Worm (Caenorhabditis elegans) whole organism, mixed stage, embryonic: ENCODE data around the gene T23F2.5.

Source experiments
- M03D4.4 ChIP-seq: sonication (generic microtip); optimal IDR thresholded peaks from 2 replicates; lab custom pipeline; 2017; ENCODE audit warnings: mild to moderate bottlenecking, missing genetic modification characterization, missing compliant biosample characterization
- bed-3 ChIP-seq: fragments of 200-800 bp; sonication (Bioruptor generic); optimal IDR thresholded peaks from 3 replicates; lab custom pipeline; 2018; ENCODE audit warnings: mild to moderate bottlenecking, missing genetic modification characterization, moderate library complexity, missing compliant biosample characterization
- blmp-1 ChIP-seq: fragments of 150-350 bp; optimal IDR thresholded peaks from 2 replicates; lab custom pipeline; 2014; ENCODE audit warnings: missing biosample characterization, missing genetic modification characterization
- ceh-39 ChIP-seq: fragments of 150-350 bp; optimal IDR thresholded peaks from 2 replicates; lab custom pipeline; 2014; ENCODE audit warnings: missing biosample characterization, missing genetic modification characterization
- ceh-43 ChIP-seq: fragments of 200-800 bp; sonication (Bioruptor generic); optimal IDR thresholded peaks from 2 replicates; lab custom pipeline; 2018; ENCODE audit warnings: mild to moderate bottlenecking, missing genetic modification characterization, moderate library complexity, missing compliant biosample characterization
- ceh-83 ChIP-seq: fragments of 200-800 bp; sonication (Bioruptor generic); optimal IDR thresholded peaks from 2 replicates; lab custom pipeline; 2018; ENCODE audit warnings: mild to moderate bottlenecking, missing genetic modification characterization, missing compliant biosample characterization
- ces-1 ChIP-seq: fragments of 150-350 bp; optimal IDR thresholded peaks from 2 replicates; lab custom pipeline; 2014; ENCODE audit warnings: missing biosample characterization, missing genetic modification reagents, missing genetic modification characterization
- cnd-1 ChIP-seq: fragments of 200-800 bp; sonication (Bioruptor generic); optimal IDR thresholded peaks from 2 replicates; lab custom pipeline; 2018; ENCODE audit warnings: mild to moderate bottlenecking, missing genetic modification characterization, missing compliant biosample characterization
- drap-1 ChIP-seq: fragments of 200-800 bp; sonication (Bioruptor generic); optimal IDR thresholded peaks from 3 replicates; lab custom pipeline; 2018; ENCODE audit warnings: mild to moderate bottlenecking, missing genetic modification characterization, missing compliant biosample characterization
- elt-1 ChIP-seq: sonication (generic microtip); optimal IDR thresholded peaks from 2 replicates; lab custom pipeline; 2017; ENCODE audit warnings: missing genetic modification characterization, mild to moderate bottlenecking, missing compliant biosample characterization, antibody characterized with exemption, moderate library complexity, borderline replicate concordance; ENCODE audit not compliant: insufficient read depth
- elt-3 ChIP-seq: fragments of 150-350 bp; optimal IDR thresholded peaks from 2 replicates; lab custom pipeline; 2014; ENCODE audit warnings: missing biosample characterization, missing genetic modification characterization
- flh-1 ChIP-seq: fragments of 200-800 bp; sonication (Bioruptor generic); optimal IDR thresholded peaks from 2 replicates; lab custom pipeline; 2018; ENCODE audit warnings: mild to moderate bottlenecking, missing genetic modification characterization, moderate library complexity, missing compliant biosample characterization
- ham-2 ChIP-seq: fragments of 200-800 bp; sonication (Bioruptor generic); optimal IDR thresholded peaks from 2 replicates; lab custom pipeline; 2018; ENCODE audit warnings: mild to moderate bottlenecking, missing genetic modification characterization, missing compliant biosample characterization
- hlh-1 ChIP-seq: fragments of 150-350 bp; optimal IDR thresholded peaks from 2 replicates; lab custom pipeline; 2014; ENCODE audit warnings: missing biosample characterization, missing genetic modification reagents, missing genetic modification characterization
- lin-13 ChIP-seq: fragments of 150-350 bp; optimal IDR thresholded peaks from 2 replicates; lab custom pipeline; 2014; ENCODE audit warnings: missing biosample characterization, missing genetic modification characterization
- lin-32 ChIP-seq: fragments of 200-800 bp; sonication (Bioruptor generic); optimal IDR thresholded peaks from 2 replicates; lab custom pipeline; 2018; ENCODE audit warnings: mild to moderate bottlenecking, missing genetic modification characterization, missing compliant biosample characterization
- lsy-2 ChIP-seq: fragments of 150-350 bp; optimal IDR thresholded peaks from 2 replicates; lab custom pipeline; 2014; ENCODE audit warnings: missing biosample characterization, missing genetic modification characterization
- mab-5 ChIP-seq: fragments of 150-350 bp; optimal IDR thresholded peaks from 2 replicates; lab custom pipeline; 2014; ENCODE audit warnings: missing biosample characterization, missing genetic modification characterization
- mep-1 ChIP-seq: fragments of 150-350 bp; optimal IDR thresholded peaks from 2 replicates; lab custom pipeline; 2017; ENCODE audit warnings: missing biosample characterization, missing genetic modification reagents, missing genetic modification characterization, inconsistent platforms
- mls-2 ChIP-seq: sonication (generic microtip); optimal IDR thresholded peaks from 2 replicates; lab custom pipeline; 2016; ENCODE audit warnings: mild to moderate bottlenecking, missing genetic modification characterization, moderate library complexity, missing compliant biosample characterization
- nhr-12 ChIP-seq: fragments of 150-350 bp; optimal IDR thresholded peaks from 2 replicates; lab custom pipeline; 2014; ENCODE audit warnings: missing biosample characterization, missing genetic modification characterization
- nhr-2 ChIP-seq: fragments of 150-350 bp; optimal IDR thresholded peaks from 2 replicates; lab custom pipeline; 2014; ENCODE audit warnings: missing biosample characterization, missing genetic modification characterization
- nhr-237 ChIP-seq: fragments of 150-350 bp; optimal IDR thresholded peaks from 2 replicates; lab custom pipeline; 2014; ENCODE audit warnings: missing biosample characterization, missing genetic modification characterization
- nhr-28 ChIP-seq: fragments of 150-350 bp; optimal IDR thresholded peaks from 2 replicates; lab custom pipeline; 2014; ENCODE audit warnings: missing biosample characterization, missing genetic modification characterization
- nhr-76 ChIP-seq: sonication (generic microtip); optimal IDR thresholded peaks from 2 replicates; lab custom pipeline; 2017; ENCODE audit warnings: missing biosample characterization, missing genetic modification characterization
- pha-4 ChIP-seq: fragments of 150-350 bp; optimal IDR thresholded peaks from 2 replicates; lab custom pipeline; 2018; ENCODE audit warnings: missing biosample characterization, missing genetic modification reagents, missing genetic modification characterization
- sem-2 ChIP-seq: fragments of 200-800 bp; sonication (Bioruptor generic); optimal IDR thresholded peaks from 2 replicates; lab custom pipeline; 2018; ENCODE audit warnings: mild to moderate bottlenecking, missing genetic modification characterization, missing compliant biosample characterization
- snpc-4 ChIP-seq: fragments of 150-350 bp; optimal IDR thresholded peaks from 2 replicates; lab custom pipeline; 2014; ENCODE audit warnings: missing biosample characterization, missing genetic modification characterization
- sptf-1 ChIP-seq: sonication (generic microtip); optimal IDR thresholded peaks from 2 replicates; lab custom pipeline; 2017; ENCODE audit warnings: mild to moderate bottlenecking, missing genetic modification characterization, moderate library complexity, missing compliant biosample characterization
- tbx-8 ChIP-seq: fragments of 200-800 bp; sonication (Bioruptor generic); optimal IDR thresholded peaks from 2 replicates; lab custom pipeline; 2018; ENCODE audit warnings: mild to moderate bottlenecking, missing genetic modification characterization, moderate library complexity, missing compliant biosample characterization
- unc-120 ChIP-seq: sonication (generic microtip); optimal IDR thresholded peaks from 2 replicates; lab custom pipeline; 2017; ENCODE audit warnings: missing genetic modification characterization, missing compliant biosample characterization; ENCODE audit not compliant: poor library complexity, severe bottlenecking
- unc-39 ChIP-seq: fragments of 150-350 bp; optimal IDR thresholded peaks from 2 replicates; lab custom pipeline; 2014; ENCODE audit warnings: missing biosample characterization, missing genetic modification characterization
- unc-62 ChIP-seq: fragments of 150-350 bp; optimal IDR thresholded peaks from 2 replicates; lab custom pipeline; 2014; ENCODE audit warnings: missing biosample characterization, missing genetic modification reagents, missing genetic modification characterization
- zip-8 ChIP-seq: fragments of 150-350 bp; optimal IDR thresholded peaks from 2 replicates; lab custom pipeline; 2014; ENCODE audit warnings: missing biosample characterization, missing genetic modification characterization
- ztf-11 ChIP-seq: fragments of 150-350 bp; optimal IDR thresholded peaks from 2 replicates; lab custom pipeline; 2014; ENCODE audit warnings: missing biosample characterization, missing genetic modification characterization

T23F2.5 gene

DNA sequence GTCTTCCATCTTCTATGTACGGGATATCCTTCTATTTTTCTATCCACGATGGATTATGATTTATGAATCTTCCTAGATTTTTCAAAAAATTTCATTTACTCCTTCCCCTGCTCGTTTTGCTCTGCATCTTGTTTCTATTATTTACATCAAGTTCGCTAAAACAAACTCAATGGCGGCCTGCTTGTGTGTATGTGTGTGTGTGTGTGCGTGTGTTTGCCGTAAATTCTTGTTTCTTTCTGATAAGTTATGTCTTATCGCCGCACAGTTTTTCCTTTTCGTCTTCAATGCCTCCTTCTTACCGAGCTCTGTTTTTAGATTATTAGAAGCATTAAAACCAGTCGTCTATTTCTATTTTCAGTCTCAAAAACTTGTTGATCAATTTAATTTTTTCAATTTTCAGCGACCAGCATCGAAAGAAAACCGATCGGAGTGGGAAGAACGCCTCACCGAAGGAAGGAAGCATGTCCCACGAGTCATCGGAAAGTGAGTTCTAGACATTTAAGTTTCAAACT is 37.6 kb downstream of the T23F2.5 start, which contains the start of gene dlg-1:
Gene dlg-1, plus strand, starts transcription at position 401 of the 512 bp plus-strand sequence.
- TF ChIP-seq ces-1 (GFP tag; lab: Kevin White, UChicago) (no peak), nhr-237 (tag; lab: Kevin White, UChicago) (no peak), unc-39 (tag; lab: Kevin White, UChicago) (no peak), pha-4 (tag; lab: Kevin White, UChicago) (peak; percentile 9), ham-2 (GFP tag; lab: Kevin White, UChicago) (no peak), ceh-43 (GFP tag; lab: Kevin White, UChicago) (no peak)

DNA sequence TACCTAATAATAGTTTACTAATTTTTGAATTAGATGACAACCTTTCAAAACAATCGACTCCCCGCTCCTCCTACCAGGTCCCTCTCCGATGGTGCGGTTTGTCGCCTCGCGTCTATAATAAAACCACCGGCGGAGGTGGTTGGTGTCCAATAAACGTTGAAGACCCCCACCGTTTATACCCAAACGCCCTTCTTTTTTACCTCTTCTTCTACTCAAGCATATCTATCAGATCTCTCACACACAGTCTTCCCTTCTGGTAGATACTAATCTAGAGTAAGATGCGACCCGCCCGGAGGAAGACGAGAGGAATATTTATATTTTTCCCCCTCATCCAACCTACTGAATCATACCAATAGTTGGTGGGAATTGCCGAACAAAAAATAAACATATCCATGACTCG is 38.1 kb downstream of the T23F2.5 start:
- TF ChIP-seq ceh-83 (GFP tag; lab: Kevin White, UChicago) (no peak), elt-3 (no peak), bed-3 (GFP tag; lab: Kevin White, UChicago) (no peak), snpc-4 (tag; lab: Kevin White, UChicago) (no peak), unc-62 (GFP tag; lab: Kevin White, UChicago) (no peak), elt-1 (tag; lab: Kevin White, UChicago) (peak; percentile 39)

DNA sequence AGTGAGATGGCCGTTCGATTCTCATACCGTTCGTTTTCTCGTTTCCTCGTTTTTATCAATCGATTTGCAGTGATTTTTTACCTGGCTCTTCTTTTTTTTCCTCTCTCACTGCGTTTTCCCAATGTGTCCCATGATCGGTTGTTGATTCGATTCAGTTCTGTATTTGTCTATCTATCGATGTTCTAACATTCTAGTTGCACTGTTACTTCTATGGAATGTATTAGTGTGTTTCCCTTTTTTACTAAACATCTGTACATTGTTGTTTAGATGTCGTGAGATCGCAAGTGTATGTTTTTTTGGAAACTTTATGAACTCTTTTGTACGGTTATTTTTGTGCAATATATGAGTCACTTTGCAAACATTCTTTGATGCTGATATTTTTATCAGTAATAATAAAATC is 39.4 kb downstream of the T23F2.5 start:
- no peak for TF ChIP-seq lsy-2 (tag; lab: Kevin White, UChicago)

DNA sequence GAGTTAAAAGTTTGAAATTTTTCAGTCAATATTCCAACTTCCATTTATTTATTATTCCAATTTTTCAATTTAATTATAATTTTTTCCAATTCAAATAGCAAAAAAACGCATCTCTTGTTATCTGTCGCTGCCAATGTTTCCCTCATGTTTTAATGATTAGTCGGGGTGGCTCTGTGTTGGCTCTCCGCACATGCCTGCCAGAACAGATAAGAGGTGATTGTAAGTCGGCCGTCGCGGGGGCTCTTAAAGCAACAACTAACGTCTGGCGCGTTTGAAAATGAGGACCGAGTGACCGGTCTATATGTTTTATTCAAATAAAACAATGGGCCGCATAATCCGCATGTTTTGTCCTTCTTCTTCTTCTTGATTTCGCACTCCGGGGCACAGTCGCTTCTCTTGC is 40.6 kb downstream of the T23F2.5 start:
- no peak for TF ChIP-seq ceh-39 (tag; lab: Kevin White, UChicago)
- no peak for TF ChIP-seq mep-1 (tag; lab: Kevin White, UChicago)
- no peak for TF ChIP-seq nhr-28 (tag; lab: Kevin White, UChicago)
- TF ChIP-seq ceh-83 (GFP tag; lab: Kevin White, UChicago), result no peak
- TF ChIP-seq ztf-11 (tag; lab: Kevin White, UChicago), result no peak
- TF ChIP-seq M03D4.4, result no peak
- no peak for TF ChIP-seq lin-32 (GFP tag; lab: Kevin White, UChicago)
- TF ChIP-seq ham-2 (GFP tag; lab: Kevin White, UChicago), result no peak
- no peak for TF ChIP-seq lin-13 (tag; lab: Kevin White, UChicago)
- TF ChIP-seq sem-2 (GFP tag; lab: Kevin White, UChicago), result no peak
- TF ChIP-seq ceh-43 (GFP tag; lab: Kevin White, UChicago), result no peak
- TF ChIP-seq pha-4 (tag; lab: Kevin White, UChicago), result no peak
- TF ChIP-seq nhr-12, result no peak
- no peak for TF ChIP-seq unc-62 (GFP tag; lab: Kevin White, UChicago)
- TF ChIP-seq drap-1, result no peak
- TF ChIP-seq unc-39 (tag; lab: Kevin White, UChicago), result no peak
- TF ChIP-seq mls-2 (tag; lab: Kevin White, UChicago), result no peak
- no peak for TF ChIP-seq zip-8 (tag; lab: Kevin White, UChicago)

DNA sequence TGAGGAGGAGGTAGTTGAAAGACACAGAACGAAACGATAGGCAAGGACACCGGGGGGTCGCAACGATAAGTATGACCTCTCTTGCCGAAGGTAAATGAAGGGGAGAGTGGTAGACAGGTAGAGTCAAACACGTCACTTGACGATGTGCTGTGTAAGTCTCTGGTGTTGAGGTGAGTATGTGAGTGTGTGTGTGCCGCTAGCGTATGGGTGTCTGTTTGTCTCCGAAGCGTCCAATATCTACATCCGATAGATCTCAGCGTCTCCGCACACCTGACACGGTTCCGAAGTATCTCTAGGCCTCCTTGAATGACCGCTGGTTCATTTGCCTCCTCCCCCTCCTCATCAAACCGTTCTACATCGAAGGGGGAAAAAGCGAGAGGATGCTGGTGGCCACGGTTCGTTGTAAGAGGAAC is 41.8 kb downstream of the T23F2.5 start:
- TF ChIP-seq ceh-43 (GFP tag; lab: Kevin White, UChicago) (no peak), unc-120 (tag; lab: Kevin White, UChicago) (peak; percentile 41), ceh-39 (tag; lab: Kevin White, UChicago) (no peak), blmp-1 (tag; lab: Kevin White, UChicago) (no peak), zip-8 (tag; lab: Kevin White, UChicago) (no peak), pha-4 (tag; lab: Kevin White, UChicago) (peak; percentile 93), snpc-4 (tag; lab: Kevin White, UChicago) (no peak), ham-2 (GFP tag; lab: Kevin White, UChicago) (peak; percentile 95), ceh-83 (GFP tag; lab: Kevin White, UChicago) (no peak), nhr-2 (tag; lab: Kevin White, UChicago) (peak; percentile 88), cnd-1 (tag; lab: Kevin White, UChicago) (peak; percentile 38), M03D4.4 (peak; percentile 28), unc-39 (tag; lab: Kevin White, UChicago) (peak; percentile 41), nhr-76 (tag; lab: Kevin White, UChicago) (no peak), ces-1 (GFP tag; lab: Kevin White, UChicago) (no peak), drap-1 (peak; percentile 69), elt-3 (no peak), nhr-12 (peak; percentile 17), unc-62 (GFP tag; lab: Kevin White, UChicago) (peak; percentile 72), lin-13 (tag; lab: Kevin White, UChicago) (peak; percentile 84), mls-2 (tag; lab: Kevin White, UChicago) (peak; percentile 72), mab-5 (tag; lab: Kevin White, UChicago) (no peak), elt-1 (tag; lab: Kevin White, UChicago) (peak; percentile 63), nhr-237 (tag; lab: Kevin White, UChicago) (no peak), nhr-28 (tag; lab: Kevin White, UChicago) (no peak), lsy-2 (tag; lab: Kevin White, UChicago) (no peak), sem-2 (GFP tag; lab: Kevin White, UChicago) (no peak), flh-1 (no peak), lin-32 (GFP tag; lab: Kevin White, UChicago) (no peak), ztf-11 (tag; lab: Kevin White, UChicago) (peak; percentile 54), sptf-1 (tag; lab: Kevin White, UChicago) (peak; percentile 74), hlh-1 (tag; lab: Kevin White, UChicago) (peak; percentile 86), bed-3 (GFP tag; lab: Kevin White, UChicago) (no peak), tbx-8 (GFP tag; lab: Kevin White, UChicago) (peak; percentile 54), mep-1 (tag; lab: Kevin White, UChicago) (peak; percentile 24)
